Worm (Caenorhabditis elegans) whole organism, young adult: ENCODE results near the gene C23G10.11.

ENCODE experiments used
- D2030.7 ChIP-seq: fragments of 200-800 bp; sonication (Bioruptor generic); IDR thresholded peaks from 2 replicates; pipeline ENCODE4 v1.3.6; 2022; ENCODE audit warnings: missing genetic modification reagents, missing genetic modification characterization, missing compliant biosample characterization
- F37B4.10 ChIP-seq: fragments of 200-800 bp; sonication (Bioruptor generic); IDR thresholded peaks from 2 replicates; pipeline ENCODE4 v1.3.6; 2022; ENCODE audit warnings: missing genetic modification characterization, missing compliant biosample characterization
- ama-1 ChIP-seq, 3 experiments: fragments of 150-350 bp in 1 of 3; sonication (generic microtip) in 2 of 3; optimal IDR thresholded peaks; 2 replicates each; lab custom pipeline; 2014 to 2018; ENCODE audit warnings: missing biosample characterization in 2 of 3, missing genetic modification characterization in 2 of 3, missing genetic modification reagents in 2 of 3
- ets-4 ChIP-seq: fragments of 200-800 bp; sonication (Bioruptor generic); optimal IDR thresholded peaks from 2 replicates; lab custom pipeline; 2018; ENCODE audit warnings: mild to moderate bottlenecking, missing genetic modification characterization, missing compliant biosample characterization
- him-1 ChIP-seq: sonication (generic microtip); optimal IDR thresholded peaks from 2 replicates; lab custom pipeline; 2016; ENCODE audit warnings: missing genotype, missing genetic modification reagents, missing genetic modification characterization, missing compliant biosample characterization
- hlh-26 ChIP-seq: fragments of 200-800 bp; sonication (Bioruptor generic); conservative IDR thresholded peaks from 2 replicates; pipeline ENCODE4 v1.3.6; 2022; ENCODE audit warnings: missing genetic modification reagents, missing genetic modification characterization, missing compliant biosample characterization
- nfya-1 ChIP-seq: sonication (generic microtip); optimal IDR thresholded peaks from 2 replicates; lab custom pipeline; 2017; ENCODE audit warnings: antibody characterized with exemption, missing compliant biosample characterization, missing genetic modification characterization, borderline replicate concordance; ENCODE audit not compliant: insufficient read depth
- pha-4 ChIP-seq: fragments of 150-350 bp; sonication (generic microtip); optimal IDR thresholded peaks from 2 replicates; lab custom pipeline; 2014; ENCODE audit warnings: missing biosample characterization, missing genetic modification reagents, missing genetic modification characterization
- snpc-1.3 ChIP-seq: sonication (generic microtip); optimal IDR thresholded peaks from 2 replicates; lab custom pipeline; 2017; ENCODE audit warnings: missing genetic modification characterization, mild to moderate bottlenecking, missing compliant biosample characterization, antibody characterized with exemption, moderate library complexity, missing genotype, missing genetic modification reagents; ENCODE audit not compliant: insufficient read depth

DNA sequence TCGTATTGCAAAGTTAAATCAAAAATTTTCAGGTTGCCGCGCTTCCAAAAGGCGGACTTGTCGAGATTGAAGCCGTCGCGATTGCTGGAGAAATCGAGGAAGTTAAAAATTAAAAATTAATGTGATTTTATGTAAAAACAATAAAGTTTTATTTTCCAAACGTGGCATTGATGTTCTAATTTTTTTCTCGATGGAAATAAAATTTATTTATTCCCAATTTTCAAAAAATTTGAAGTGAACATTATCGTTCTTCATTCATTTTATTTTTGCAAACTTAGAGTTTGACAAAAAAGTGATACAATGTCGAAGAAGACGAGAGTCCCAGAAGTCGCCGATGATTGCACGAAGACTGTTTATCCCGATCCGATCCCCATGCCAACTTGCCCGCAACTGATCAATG, 6.4 kb downstream of the C23G10.11 start, which contains the start of gene C23G10.1:
- TF ChIP-seq snpc-1.3 (tag; lab: Kevin White, UChicago) (no peak), hlh-26 (no peak), F37B4.10 (GFP tag; lab: Robert Waterston, UW) (no peak), ets-4 (GFP tag; lab: Kevin White, UChicago) (no peak), nfya-1 (no peak), D2030.7 (GFP tag; lab: Robert Waterston, UW) (no peak), pha-4 (tag; lab: Kevin White, UChicago) (no peak), him-1 (tag; lab: Kevin White, UChicago) (no peak), ama-1 (optimal IDR thresholded peaks at IDR 0.05; lab: Kevin White, UChicago) (no peak), ama-1 (GFP tag; optimal IDR thresholded peaks at IDR 0.05; lab: Kevin White, UChicago) (no peak)
